Fruit fly (Drosophila melanogaster): ENCODE measurements around the gene eRF3.
A peak's percentile ranks its signal among the peaks of the same experiment; 100 is the strongest.

eRF3 gene

DNA sequence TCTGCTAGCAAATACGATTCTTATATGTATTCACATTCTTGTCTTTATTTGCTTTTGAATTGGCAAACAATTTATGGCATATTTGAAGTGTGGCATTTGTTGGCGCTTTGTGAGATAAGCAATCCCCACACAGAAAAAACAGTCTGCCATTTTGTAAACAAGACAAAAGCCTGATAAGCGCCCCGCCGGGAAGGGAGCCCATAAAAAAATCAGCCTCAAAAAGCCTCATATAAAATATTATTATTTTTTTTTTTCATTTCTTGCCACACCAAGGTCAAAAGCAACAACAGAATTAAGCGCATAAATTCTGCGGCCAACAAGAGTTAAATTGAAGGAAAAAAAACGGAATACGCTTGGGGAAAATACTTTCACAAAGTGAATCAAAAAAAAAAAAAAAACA lies 41.1 kb downstream of the eRF3 start (continued):
- no peak for TF ChIP-seq CG10654 (GFP tag; optimal IDR thresholded peaks at IDR 0.05)
- TF ChIP-seq CG3281 (GFP tag; optimal IDR thresholded peaks at IDR 0.05): peak; percentile 67
- TF ChIP-seq CG1024 (GFP tag; IDR thresholded peaks at IDR 0.05): no peak
- peak; percentile 79 for TF ChIP-seq exex (tag; optimal IDR thresholded peaks at IDR 0.05)
- TF ChIP-seq Hmr (GFP tag; optimal IDR thresholded peaks at IDR 0.05): peak; percentile 82
- TF ChIP-seq Gsc (GFP tag; IDR thresholded peaks at IDR 0.05): no peak
- peak; percentile 24 for TF ChIP-seq grau (tag; optimal IDR thresholded peaks at IDR 0.05)
- peak; percentile 68 for TF ChIP-seq CG12071 (GFP tag; optimal IDR thresholded peaks at IDR 0.05)
- TF ChIP-seq Fer3 (tag; optimal IDR thresholded peaks at IDR 0.05): peak; percentile 59
- peak; percentile 12 for TF ChIP-seq Asciz (GFP tag; optimal IDR thresholded peaks at IDR 0.05)
- peak; percentile 56 for TF ChIP-seq Meics (GFP tag; optimal IDR thresholded peaks at IDR 0.05)
- TF ChIP-seq Rfx (GFP tag; IDR thresholded peaks at IDR 0.05): peak; percentile 28; the same call in 1 of the 2 replicates
- no peak for TF ChIP-seq trem (tag; optimal IDR thresholded peaks at IDR 0.05)
- TF ChIP-seq scrt (GFP tag; optimal IDR thresholded peaks at IDR 0.05): peak; percentile 43
- TF ChIP-seq CG6813 (GFP tag; optimal IDR thresholded peaks at IDR 0.05): peak; percentile 84
- peak; percentile 27 for TF ChIP-seq fd3F (GFP tag; optimal IDR thresholded peaks at IDR 0.05)
- peak; percentile 76 for TF ChIP-seq mirr (GFP tag; optimal IDR thresholded peaks at IDR 0.05)
- peak; percentile 83 for TF ChIP-seq CG13296 (GFP tag; optimal IDR thresholded peaks at IDR 0.05)
- no peak for TF ChIP-seq CG16813 (GFP tag; IDR thresholded peaks at IDR 0.05; ENCODE audit: partially characterized antibody)
- peak; percentile 73 for TF ChIP-seq ftz-f1 (GFP tag; optimal IDR thresholded peaks at IDR 0.05)
- TF ChIP-seq mam (GFP tag; optimal IDR thresholded peaks at IDR 0.05): no peak
- peak; percentile 73 for TF ChIP-seq rib (GFP tag; IDR thresholded peaks at IDR 0.05)
- TF ChIP-seq ken (GFP tag; IDR thresholded peaks at IDR 0.05): no peak
- no peak for TF ChIP-seq nerfin-2 (GFP tag; IDR thresholded peaks at IDR 0.05; ENCODE audit: partially characterized antibody)
- TF ChIP-seq lab (GFP tag; optimal IDR thresholded peaks at IDR 0.05): peak; percentile 83
- TF ChIP-seq CG11504 (tag; optimal IDR thresholded peaks at IDR 0.05): peak; percentile 4
- peak; percentile 18; the same call in 1 of the 2 replicates for TF ChIP-seq sens-2 (GFP tag; IDR thresholded peaks at IDR 0.05)
- TF ChIP-seq gfzf (GFP tag; optimal IDR thresholded peaks at IDR 0.05): no peak
- peak; percentile 47 for TF ChIP-seq unpg (GFP tag; optimal IDR thresholded peaks at IDR 0.05)
- TF ChIP-seq Opbp (GFP tag; IDR thresholded peaks at IDR 0.05; ENCODE audit: partially characterized antibody): no peak
- peak; percentile 24; the same call in 1 of the 2 replicates for TF ChIP-seq CG14014 (GFP tag; IDR thresholded peaks at IDR 0.05)
- TF ChIP-seq CG31365 (tag; optimal IDR thresholded peaks at IDR 0.05): peak; percentile 5
- peak; percentile 12 for TF ChIP-seq CG12104 (GFP tag; optimal IDR thresholded peaks at IDR 0.05)
- peak; percentile 43 for TF ChIP-seq nau (GFP tag; optimal IDR thresholded peaks at IDR 0.05)
- TF ChIP-seq CG9727 (GFP tag; optimal IDR thresholded peaks at IDR 0.05): peak; percentile 34
- peak; percentile 16 for TF ChIP-seq Hey (tag; optimal IDR thresholded peaks at IDR 0.05)
- 0 out of 2 replicates have a peak, but pooled peaks have one; percentile 16 for TF ChIP-seq sim (GFP tag; IDR thresholded peaks at IDR 0.05)
- TF ChIP-seq Jarid2 (GFP tag; optimal IDR thresholded peaks at IDR 0.05): peak; percentile 10
- peak; percentile 55 for TF ChIP-seq ash1 (GFP tag; optimal IDR thresholded peaks at IDR 0.05)
- TF ChIP-seq B-H1 (GFP tag; IDR thresholded peaks at IDR 0.05): no peak; the same call in 2 of the 3 replicates
- TF ChIP-seq MTF-1 (GFP tag; optimal IDR thresholded peaks at IDR 0.05; ENCODE audit: borderline replicate concordance): peak; percentile 49
- TF ChIP-seq CrebB (tag; optimal IDR thresholded peaks at IDR 0.05): peak; percentile 39
- TF ChIP-seq lilli (GFP tag; optimal IDR thresholded peaks at IDR 0.05): peak; percentile 17
- TF ChIP-seq HHEX (GFP tag; optimal IDR thresholded peaks at IDR 0.05): peak; percentile 59
- TF ChIP-seq Atf6 (GFP tag; IDR thresholded peaks at IDR 0.05): peak; percentile 53; the same call in 1 of the 2 replicates
- TF ChIP-seq nom (GFP tag; optimal IDR thresholded peaks at IDR 0.05): peak; percentile 28
- TF ChIP-seq Taf1 (GFP tag; IDR thresholded peaks at IDR 0.05): no peak
- no peak for TF ChIP-seq CG8359 (GFP tag; optimal IDR thresholded peaks at IDR 0.05; ENCODE audit: borderline replicate concordance)
- peak; percentile 15 for TF ChIP-seq sens (GFP tag)

Measured in whole organism, embryonic.